Worm (Caenorhabditis elegans) whole organism, young adult: ENCODE data around the gene irld-25.
A peak's percentile ranks its signal among the peaks of the same experiment; 100 is the strongest.

Experiments
- akir-1 ChIP-seq: fragments of 200-800 bp; sonication (Bioruptor generic); optimal IDR thresholded peaks from 2 replicates; lab custom pipeline; 2018; ENCODE audit warnings: mild to moderate bottlenecking, missing genetic modification characterization, moderate library complexity, missing compliant biosample characterization
- bed-2 ChIP-seq: fragments of 200-800 bp; sonication (Bioruptor generic); IDR thresholded peaks from 2 replicates; pipeline ENCODE4 v1.3.6; 2022; ENCODE audit warnings: missing genetic modification reagents, missing genetic modification characterization, missing compliant biosample characterization
- ceh-58 ChIP-seq: fragments of 200-800 bp; sonication (Bioruptor generic); IDR thresholded peaks from 2 replicates; pipeline ENCODE4 v1.3.6; 2022; ENCODE audit warnings: missing genetic modification characterization, missing compliant biosample characterization
- ets-4 ChIP-seq: fragments of 200-800 bp; sonication (Bioruptor generic); optimal IDR thresholded peaks from 2 replicates; lab custom pipeline; 2018; ENCODE audit warnings: mild to moderate bottlenecking, missing genetic modification characterization, missing compliant biosample characterization
- hmg-1.2 ChIP-seq: fragments of 200-800 bp; sonication (Bioruptor generic); IDR thresholded peaks from 2 replicates; pipeline ENCODE4 v1.3.6; 2022; ENCODE audit warnings: missing genetic modification reagents, missing genetic modification characterization, missing compliant biosample characterization
- hmg-20 ChIP-seq: fragments of 200-800 bp; sonication (Bioruptor generic); IDR thresholded peaks from 2 replicates; pipeline ENCODE4 v1.3.6; 2022; ENCODE audit warnings: missing genetic modification reagents, missing genetic modification characterization, missing compliant biosample characterization
- mel-28 ChIP-seq: sonication (generic microtip); optimal IDR thresholded peaks from 2 replicates; lab custom pipeline; 2016; ENCODE audit warnings: borderline replicate concordance, mild to moderate bottlenecking, missing genetic modification characterization, missing compliant biosample characterization
- mes-4 ChIP-seq: sonication (generic microtip); optimal IDR thresholded peaks from 2 replicates; lab custom pipeline; 2016; ENCODE audit warnings: missing genotype, missing genetic modification characterization, missing compliant biosample characterization
- nfya-1 ChIP-seq: sonication (generic microtip); optimal IDR thresholded peaks from 2 replicates; lab custom pipeline; 2017; ENCODE audit warnings: antibody characterized with exemption, missing compliant biosample characterization, missing genetic modification characterization, borderline replicate concordance; ENCODE audit not compliant: insufficient read depth
- pha-4 ChIP-seq: fragments of 150-350 bp; sonication (generic microtip); optimal IDR thresholded peaks from 2 replicates; lab custom pipeline; 2014; ENCODE audit warnings: missing biosample characterization, missing genetic modification reagents, missing genetic modification characterization
- snpc-4 ChIP-seq, 5 experiments: fragments of 150-350 bp in 1 of 5; sonication (generic microtip) in 4 of 5; optimal IDR thresholded peaks; 2 replicates each; lab custom pipeline; 2014 to 2018; ENCODE audit warnings: missing genetic modification characterization in 5 of 5, missing biosample characterization in 3 of 5, antibody characterized with exemption in 2 of 5, mild to moderate bottlenecking in 2 of 5, missing compliant biosample characterization in 2 of 5, missing genotype in 2 of 5, moderate library complexity in 2 of 5, missing genetic modification reagents in 1 of 5
- ztf-6 ChIP-seq: fragments of 200-800 bp; sonication (Bioruptor generic); IDR thresholded peaks from 2 replicates; pipeline ENCODE4 v1.3.6; 2022; ENCODE audit warnings: missing genetic modification reagents, missing genetic modification characterization, missing compliant biosample characterization

DNA sequence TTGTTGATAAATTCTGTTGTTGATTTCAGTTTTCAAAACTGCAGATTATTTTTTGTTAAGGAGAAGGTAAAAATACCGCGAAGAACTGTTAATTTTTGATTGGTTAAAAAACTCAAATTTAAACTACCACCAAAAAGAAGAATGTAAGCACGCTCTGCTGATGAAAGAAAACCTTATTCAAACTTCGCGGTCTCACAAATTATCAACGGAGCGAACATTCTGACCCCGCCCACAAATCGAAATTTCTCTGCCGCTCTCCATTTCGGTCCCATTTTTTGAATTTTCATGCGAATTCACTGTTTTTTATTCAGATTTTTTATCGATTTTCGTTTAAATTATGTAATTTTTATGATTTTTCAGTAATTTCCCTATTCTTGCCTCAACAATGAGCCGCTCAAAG is 31.9 kb upstream of the irld-25 start, which contains the start of gene cyn-3:
- TF ChIP-seq mel-28 (no peak), ceh-58 (GFP tag; lab: Robert Waterston, UW) (no peak), pha-4 (peak; percentile 44), mes-4 (tag; lab: Kevin White, UChicago) (no peak), akir-1 (GFP tag; lab: Kevin White, UChicago) (no peak), hmg-1.2 (GFP tag; lab: Robert Waterston, UW) (peak; percentile 54), bed-2 (GFP tag; lab: Robert Waterston, UW) (no peak), hmg-20 (GFP tag; lab: Robert Waterston, UW) (no peak), ets-4 (GFP tag; lab: Kevin White, UChicago) (no peak), snpc-4 (GFP tag; optimal IDR thresholded peaks at IDR 0.05; lab: Kevin White, UChicago) (peak; percentile 30), snpc-4 (tag; optimal IDR thresholded peaks at IDR 0.05; lab: Kevin White, UChicago) (peak; percentile 11 to 68 (median 52)), ztf-6 (GFP tag; lab: Robert Waterston, UW) (no peak; the same call in 1 of the 2 replicates), nfya-1 (tag; lab: Kevin White, UChicago) (no peak)
